Worm (Caenorhabditis elegans): ENCODE results near the gene dmsr-9.

Gene dmsr-9

ce11 chrV:6767576-6767975 is 31.9 kb downstream of the dmsr-9 start:
- TF ChIP-seq che-1 (tag; optimal IDR thresholded peaks at IDR 0.05) (no peak), pax-1 (tag; optimal IDR thresholded peaks at IDR 0.05) (no peak), zip-5 (tag; optimal IDR thresholded peaks at IDR 0.05) (no peak), sox-4 (tag; optimal IDR thresholded peaks at IDR 0.05) (no peak), gmeb-2 (tag; optimal IDR thresholded peaks at IDR 0.05) (no peak), ets-4 (tag; optimal IDR thresholded peaks at IDR 0.05) (no peak), fkh-10 (GFP tag; optimal IDR thresholded peaks at IDR 0.05) (no peak), elt-2 (tag; optimal IDR thresholded peaks at IDR 0.05) (no peak), ceh-9 (tag; optimal IDR thresholded peaks at IDR 0.05) (no peak), unc-3 (GFP tag; conservative IDR thresholded peaks at IDR 0.05) (no peak), unc-3 (tag; optimal IDR thresholded peaks at IDR 0.05) (no peak), ceh-45 (GFP tag; IDR thresholded peaks at IDR 0.05) (no peak), dve-1 (tag; optimal IDR thresholded peaks at IDR 0.05) (no peak), ama-1 (optimal IDR thresholded peaks at IDR 0.05) (no peak), eyg-1 (tag; optimal IDR thresholded peaks at IDR 0.05) (no peak), unc-86 (tag; optimal IDR thresholded peaks at IDR 0.05) (no peak), fkh-6 (tag; optimal IDR thresholded peaks at IDR 0.05) (no peak)

DNA sequence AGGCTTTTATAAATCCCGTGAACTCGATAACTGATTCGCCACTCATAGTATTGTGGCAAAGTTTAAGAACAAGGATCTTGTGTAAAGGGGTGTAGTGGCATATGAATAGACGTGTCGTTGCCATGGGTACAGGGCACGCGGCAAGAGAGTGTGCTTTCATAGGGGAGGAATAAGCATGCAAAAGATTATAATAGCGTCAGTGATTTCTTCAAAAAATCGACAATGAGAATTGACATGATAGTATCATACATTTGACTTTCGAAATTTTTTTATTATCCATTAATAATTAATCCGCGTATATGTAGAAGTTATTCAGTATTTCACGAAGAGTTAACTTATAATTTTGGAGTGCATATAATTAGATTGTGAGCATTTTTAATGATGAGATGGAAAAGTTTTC is 34.5 kb downstream of the dmsr-9 start, which contains the start of gene bbs-8:
TSS of gene bbs-8 (minus strand) at position 101 of the 400 bp plus-strand sequence.
- no peak for TF ChIP-seq unc-42 (tag; optimal IDR thresholded peaks at IDR 0.05)
- no peak for TF ChIP-seq sox-2 (GFP tag; IDR thresholded peaks at IDR 0.05)
- no peak for TF ChIP-seq ets-4 (tag; optimal IDR thresholded peaks at IDR 0.05)
- TF ChIP-seq hlh-6 (tag; optimal IDR thresholded peaks at IDR 0.05) = no peak
- no peak for TF ChIP-seq ceh-22 (tag; optimal IDR thresholded peaks at IDR 0.05)
- TF ChIP-seq hlh-30 (tag; optimal IDR thresholded peaks at IDR 0.05; ENCODE audit: insufficient read depth) = no peak
- no peak for TF ChIP-seq ceh-24 (tag; optimal IDR thresholded peaks at IDR 0.05)
- no peak for TF ChIP-seq C38D4.7 (GFP tag; optimal IDR thresholded peaks at IDR 0.05)
- TF ChIP-seq ceh-45 (GFP tag; IDR thresholded peaks at IDR 0.05) = no peak
- TF ChIP-seq elt-2 (tag; optimal IDR thresholded peaks at IDR 0.05) = no peak
- no peak for TF ChIP-seq ceh-6 (GFP tag; optimal IDR thresholded peaks at IDR 0.05)
- TF ChIP-seq nhr-232 (tag; optimal IDR thresholded peaks at IDR 0.05) = no peak

DNA sequence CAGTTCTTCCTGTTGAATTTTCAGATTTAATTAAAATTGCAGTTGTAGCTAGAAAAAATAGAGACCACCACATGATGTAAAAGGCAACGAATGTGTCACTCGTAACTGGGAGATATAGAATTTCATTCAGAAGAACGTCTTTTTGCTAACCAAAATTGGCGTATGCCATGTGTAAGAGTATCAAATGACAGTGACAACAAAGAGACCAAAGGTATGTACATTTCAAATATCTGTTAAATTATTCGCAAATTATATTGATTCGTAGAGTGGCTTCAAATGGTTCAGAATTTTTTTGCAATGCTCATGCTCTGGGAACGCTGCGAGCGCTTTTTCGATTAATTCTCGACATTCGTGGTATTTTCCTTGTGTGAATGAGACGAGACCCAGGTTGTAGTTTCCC is 37.1 kb downstream of the dmsr-9 start, which contains the start of gene T25F10.4:
TSS of gene T25F10.4 (minus strand) at position 101 of the 400 bp plus-strand sequence.
- TF ChIP-seq hlh-15 (tag; optimal IDR thresholded peaks at IDR 0.05) (no peak), npax-4 (tag; optimal IDR thresholded peaks at IDR 0.05) (no peak)

DNA sequence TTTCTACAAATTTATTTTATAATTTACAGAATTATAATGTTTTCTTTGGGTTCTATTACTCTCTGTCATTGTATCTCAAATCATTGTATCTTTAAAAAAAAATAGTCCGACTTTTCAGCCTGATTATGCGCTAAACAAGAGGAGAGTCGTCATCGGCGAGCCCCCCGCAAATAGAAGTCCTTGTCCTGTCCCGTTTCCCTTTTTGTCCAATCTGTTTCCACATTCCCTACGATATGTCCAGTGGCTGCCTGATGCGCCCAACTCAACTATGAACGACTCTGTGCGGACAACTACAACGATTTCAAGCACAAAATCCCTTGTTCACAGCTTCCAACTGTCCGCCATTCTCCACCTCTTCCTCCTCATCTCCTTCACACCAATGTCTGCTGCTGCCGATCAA is 41.4 kb downstream of the dmsr-9 start, which contains the start of gene dbl-1:
TSS of gene dbl-1 (plus strand) at position 119 of the 400 bp plus-strand sequence.
- TF ChIP-seq lim-6 (tag; optimal IDR thresholded peaks at IDR 0.05) (no peak), sdc-2 (tag; optimal IDR thresholded peaks at IDR 0.05) (peak; percentile 11)

- no peak for TF ChIP-seq T23F11.4 (GFP tag; optimal IDR thresholded peaks at IDR 0.05)
- TF ChIP-seq ets-4 (tag; optimal IDR thresholded peaks at IDR 0.05) = no peak
- TF ChIP-seq unc-42 (tag; optimal IDR thresholded peaks at IDR 0.05) = no peak
- no peak for TF ChIP-seq ztf-16 (tag; optimal IDR thresholded peaks at IDR 0.05)
- TF ChIP-seq sdc-2 (tag; optimal IDR thresholded peaks at IDR 0.05) = no peak
- TF ChIP-seq pag-3 (tag; optimal IDR thresholded peaks at IDR 0.05; ENCODE audit: borderline replicate concordance) = no peak
- no peak for TF ChIP-seq unc-3 (GFP tag; conservative IDR thresholded peaks at IDR 0.05)
- no peak for TF ChIP-seq unc-3 (tag; optimal IDR thresholded peaks at IDR 0.05)
- TF ChIP-seq rnt-1 (tag; optimal IDR thresholded peaks at IDR 0.05) = no peak
- TF ChIP-seq mec-3 (tag; optimal IDR thresholded peaks at IDR 0.05; ENCODE audit: borderline replicate concordance) = no peak
- TF ChIP-seq sox-4 (tag; optimal IDR thresholded peaks at IDR 0.05) = no peak
- TF ChIP-seq tbx-2 (tag; optimal IDR thresholded peaks at IDR 0.05) = no peak
- TF ChIP-seq unc-86 (tag; optimal IDR thresholded peaks at IDR 0.05) = no peak
- TF ChIP-seq elt-4 (tag; optimal IDR thresholded peaks at IDR 0.05) = no peak
- TF ChIP-seq dve-1 (tag; optimal IDR thresholded peaks at IDR 0.05) = no peak
- no peak for TF ChIP-seq ceh-18 (tag; optimal IDR thresholded peaks at IDR 0.05)
- no peak for TF ChIP-seq ceh-9 (tag; optimal IDR thresholded peaks at IDR 0.05)
- TF ChIP-seq fkh-6 (tag; optimal IDR thresholded peaks at IDR 0.05) = no peak
- TF ChIP-seq nhr-232 (tag; optimal IDR thresholded peaks at IDR 0.05) = no peak
Observed at ce11 chrV:6753257-6753656, 46.2 kb downstream of the dmsr-9 start.
